Fruit fly (Drosophila melanogaster): ENCODE measurements around the gene sturkopf.

sturkopf gene

DNA sequence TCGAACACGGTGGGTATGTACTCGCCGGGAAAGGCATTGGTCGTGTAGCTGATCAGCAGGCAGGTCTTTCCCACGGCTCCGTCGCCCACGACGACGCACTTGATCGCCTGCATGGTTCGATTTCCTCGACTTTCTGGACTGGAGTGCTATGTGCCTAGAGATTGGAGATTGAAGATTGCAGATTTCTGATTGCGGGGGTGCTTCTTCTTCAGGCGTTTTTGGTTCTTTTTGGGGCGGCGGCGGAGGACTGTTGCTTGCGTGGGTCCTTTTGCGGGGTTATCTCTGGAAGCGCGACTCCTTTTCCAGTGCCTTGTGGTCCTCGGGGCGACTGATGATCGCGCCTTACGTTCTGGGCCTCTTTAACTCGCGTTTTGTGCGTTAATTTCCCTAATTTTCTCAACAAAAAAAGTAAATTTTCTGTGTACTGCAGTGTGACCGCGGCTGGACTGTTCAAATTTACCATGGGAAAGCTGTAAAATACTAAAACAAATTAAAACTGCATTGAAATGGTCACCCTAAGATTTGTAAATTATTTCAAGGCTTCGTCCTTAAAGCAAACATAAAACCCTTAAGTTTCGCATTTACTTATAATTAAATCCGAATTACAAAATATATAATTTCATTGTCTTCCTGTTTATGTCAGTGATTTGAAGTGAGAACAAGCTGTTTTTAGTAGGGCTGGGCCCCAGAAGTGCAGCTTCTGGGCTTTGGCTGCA is 10.8 kb downstream of the sturkopf start, which contains the start of the genes Rac1 and Acat2 (continued):
- TF ChIP-seq CG8765 (GFP tag; IDR thresholded peaks at IDR 0.05) (no peak), fd3F (GFP tag; optimal IDR thresholded peaks at IDR 0.05) (no peak), CG2120 (GFP tag; optimal IDR thresholded peaks at IDR 0.05) (peak; percentile 42), Deaf1 (tag; optimal IDR thresholded peaks at IDR 0.05) (no peak), CG4707 (GFP tag; optimal IDR thresholded peaks at IDR 0.05) (no peak), Xrp1 (GFP tag; IDR thresholded peaks at IDR 0.05) (no peak), CG18764 (GFP tag; optimal IDR thresholded peaks at IDR 0.05) (no peak), CG17829 (tag; optimal IDR thresholded peaks at IDR 0.05) (peak; percentile 55), MESR4 (GFP tag; optimal IDR thresholded peaks at IDR 0.05) (peak; percentile 73), NFAT (GFP tag; IDR thresholded peaks at IDR 0.05) (no peak), NK7.1 (GFP tag; optimal IDR thresholded peaks at IDR 0.05) (no peak), cwo (GFP tag; optimal IDR thresholded peaks at IDR 0.05) (no peak), bowl (GFP tag; IDR thresholded peaks at IDR 0.05) (no peak), CG42726 (GFP tag; IDR thresholded peaks at IDR 0.05; ENCODE audit: partially characterized antibody) (no peak), grn (GFP tag; optimal IDR thresholded peaks at IDR 0.05) (peak; percentile 97), Tbp (GFP tag; optimal IDR thresholded peaks at IDR 0.05) (no peak), caup (GFP tag; optimal IDR thresholded peaks at IDR 0.05; ENCODE audit: severe bottlenecking) (no peak), zen (tag; optimal IDR thresholded peaks at IDR 0.05) (no peak), sim (GFP tag; IDR thresholded peaks at IDR 0.05) (no peak), cad (GFP tag; optimal IDR thresholded peaks at IDR 0.05) (no peak), slou (GFP tag; optimal IDR thresholded peaks at IDR 0.05) (no peak), tin (GFP tag; optimal IDR thresholded peaks at IDR 0.05) (no peak), Ets65A (GFP tag) (no peak), salm (tag; optimal IDR thresholded peaks at IDR 0.05) (no peak), Myb (GFP tag; optimal IDR thresholded peaks at IDR 0.05) (peak; percentile 47), CG43689 (GFP tag; IDR thresholded peaks at IDR 0.05) (no peak), lab (GFP tag; optimal IDR thresholded peaks at IDR 0.05) (no peak), Oaz (GFP tag; IDR thresholded peaks at IDR 0.05) (no peak), D19A (tag; optimal IDR thresholded peaks at IDR 0.05) (no peak), wor (GFP tag; IDR thresholded peaks at IDR 0.05) (no peak), CG2199 (GFP tag; IDR thresholded peaks at IDR 0.05) (no peak), repo (GFP tag; optimal IDR thresholded peaks at IDR 0.05) (no peak), CG10366 (GFP tag; IDR thresholded peaks at IDR 0.05) (no peak), CG11695 (GFP tag; IDR thresholded peaks at IDR 0.05) (no peak), jigr1 (GFP tag; IDR thresholded peaks at IDR 0.05) (no peak), CG11723 (GFP tag; optimal IDR thresholded peaks at IDR 0.05) (no peak), corto (GFP tag; optimal IDR thresholded peaks at IDR 0.05) (no peak), lmd (GFP tag; IDR thresholded peaks at IDR 0.05) (no peak), peb (GFP tag; IDR thresholded peaks at IDR 0.05) (no peak), Ada2b (GFP tag; IDR thresholded peaks at IDR 0.05) (no peak), row (GFP tag; IDR thresholded peaks at IDR 0.05) (peak; percentile 58), E2f2 (GFP tag; IDR thresholded peaks at IDR 0.05) (peak; percentile 80), scrt (GFP tag; optimal IDR thresholded peaks at IDR 0.05) (no peak), CG2712 (tag; optimal IDR thresholded peaks at IDR 0.05) (peak; percentile 56), CG17361 (GFP tag; IDR thresholded peaks at IDR 0.05) (peak; percentile 57; the same call in 2 of the 3 replicates), ac (GFP tag; optimal IDR thresholded peaks at IDR 0.05) (no peak), tup (GFP tag; optimal IDR thresholded peaks at IDR 0.05) (no peak), twi (tag; optimal IDR thresholded peaks at IDR 0.05) (peak; percentile 31), crc (GFP tag; optimal IDR thresholded peaks at IDR 0.05) (no peak), CG10979 (tag; optimal IDR thresholded peaks at IDR 0.05) (no peak), nom (GFP tag; optimal IDR thresholded peaks at IDR 0.05) (no peak)

Measured in whole organism, embryonic.